Worm (Caenorhabditis elegans): ENCODE results near the gene C35D10.1.

The C35D10.1 gene

ce11 chrIII:4909938-4910337, 30.4 kb downstream of the C35D10.1 start, which contains the start of gene F26F4.12:
Gene F26F4.12, minus strand, starts transcription at chrIII:4910038.
- TF ChIP-seq egl-27 (tag; optimal IDR thresholded peaks at IDR 0.05) (no peak), egl-5 (tag; optimal IDR thresholded peaks at IDR 0.05) (no peak), fkh-10 (GFP tag; optimal IDR thresholded peaks at IDR 0.05) (no peak), elt-2 (tag; optimal IDR thresholded peaks at IDR 0.05) (no peak), ceh-16 (tag; optimal IDR thresholded peaks at IDR 0.05) (no peak), fkh-2 (tag; optimal IDR thresholded peaks at IDR 0.05) (no peak), hmg-11 (tag; optimal IDR thresholded peaks at IDR 0.05) (no peak), nhr-76 (tag; optimal IDR thresholded peaks at IDR 0.05) (no peak), ceh-28 (tag; optimal IDR thresholded peaks at IDR 0.05) (no peak), nhr-67 (tag; optimal IDR thresholded peaks at IDR 0.05) (no peak), R02D3.7 (tag; optimal IDR thresholded peaks at IDR 0.05) (no peak), unc-39 (tag; optimal IDR thresholded peaks at IDR 0.05) (no peak)

ce11 chrIII:4910956-4911355, 31.4 kb downstream of the C35D10.1 start, which contains the start of gene F26F4.2:
Gene F26F4.2, plus strand, starts transcription at chrIII:4911256.
- no peak for TF ChIP-seq pqm-1 (tag; optimal IDR thresholded peaks at IDR 0.05)
- TF ChIP-seq egl-27 (tag; optimal IDR thresholded peaks at IDR 0.05), result no peak
- TF ChIP-seq ztf-4 (tag; optimal IDR thresholded peaks at IDR 0.05), result no peak

- TF ChIP-seq egl-5 (tag; optimal IDR thresholded peaks at IDR 0.05) (no peak), jun-1 (tag; optimal IDR thresholded peaks at IDR 0.05) (peak; percentile 22), lsy-12 (tag; optimal IDR thresholded peaks at IDR 0.05) (no peak), snpc-4 (tag; optimal IDR thresholded peaks at IDR 0.05) (peak; percentile 53), pha-4 (tag; optimal IDR thresholded peaks at IDR 0.05) (peak; percentile 71), elt-2 (tag; optimal IDR thresholded peaks at IDR 0.05) (peak; percentile 6), hmg-11 (tag; optimal IDR thresholded peaks at IDR 0.05) (peak; percentile 33), nfya-1 (tag; optimal IDR thresholded peaks at IDR 0.05; ENCODE audit: insufficient read depth) (peak; percentile 65), ama-1 (optimal IDR thresholded peaks at IDR 0.05) (no peak), nhr-76 (tag; optimal IDR thresholded peaks at IDR 0.05) (no peak), elt-3 (tag; optimal IDR thresholded peaks at IDR 0.05) (no peak), nhr-23 (tag; optimal IDR thresholded peaks at IDR 0.05) (peak; percentile 48), lin-15B (tag; optimal IDR thresholded peaks at IDR 0.05) (peak; percentile 80), nhr-43 (tag; optimal IDR thresholded peaks at IDR 0.05; ENCODE audit: poor library complexity, severe bottlenecking) (peak; percentile 90), pqm-1 (tag; optimal IDR thresholded peaks at IDR 0.05) (peak; percentile 43)
Measured at ce11 chrIII:4912317-4912716, 32.8 kb downstream of the C35D10.1 start, which contains the start of the genes F26F4.9 and cee-1. Gene F26F4.9, minus strand, starts transcription at chrIII:4912521. Gene cee-1, plus strand, starts transcription at chrIII:4912699.

ce11 chrIII:4913736-4914135, 34.2 kb downstream of the C35D10.1 start:
- TF ChIP-seq ceh-9 (tag; optimal IDR thresholded peaks at IDR 0.05) (no peak), ama-1 (optimal IDR thresholded peaks at IDR 0.05) (no peak), elt-1 (tag; optimal IDR thresholded peaks at IDR 0.05) (no peak), fos-1 (tag; optimal IDR thresholded peaks at IDR 0.05) (no peak), nfya-1 (tag; optimal IDR thresholded peaks at IDR 0.05; ENCODE audit: insufficient read depth) (no peak), ztf-11 (tag; optimal IDR thresholded peaks at IDR 0.05) (no peak), egl-5 (tag; optimal IDR thresholded peaks at IDR 0.05) (no peak), egl-27 (tag; optimal IDR thresholded peaks at IDR 0.05) (no peak), fkh-2 (tag; optimal IDR thresholded peaks at IDR 0.05) (no peak)

- TF ChIP-seq hmg-11 (tag; optimal IDR thresholded peaks at IDR 0.05) (no peak), egl-5 (tag; optimal IDR thresholded peaks at IDR 0.05) (no peak), daf-12 (tag; optimal IDR thresholded peaks at IDR 0.05) (no peak), unc-62 (GFP tag; optimal IDR thresholded peaks at IDR 0.05) (no peak), nhr-67 (tag; optimal IDR thresholded peaks at IDR 0.05) (no peak), nhr-25 (tag; optimal IDR thresholded peaks at IDR 0.05) (no peak), pqm-1 (tag; optimal IDR thresholded peaks at IDR 0.05) (no peak), zag-1 (tag; optimal IDR thresholded peaks at IDR 0.05) (no peak), elt-2 (tag; optimal IDR thresholded peaks at IDR 0.05) (no peak), snpc-4 (tag; optimal IDR thresholded peaks at IDR 0.05) (no peak), ceh-28 (tag; optimal IDR thresholded peaks at IDR 0.05) (no peak), fkh-2 (tag; optimal IDR thresholded peaks at IDR 0.05) (no peak), eor-1 (tag; optimal IDR thresholded peaks at IDR 0.05) (no peak), ceh-16 (tag; optimal IDR thresholded peaks at IDR 0.05) (no peak), nhr-43 (tag; optimal IDR thresholded peaks at IDR 0.05; ENCODE audit: poor library complexity, severe bottlenecking) (no peak)
Measured at ce11 chrIII:4917077-4917476, 37.5 kb downstream of the C35D10.1 start, which contains the start of gene rars-1. Gene rars-1, minus strand, starts transcription at chrIII:4917177.
